Worm (Caenorhabditis elegans) whole organism, L4 larva: ENCODE data around the gene F48E8.2.

ENCODE experiments used
- F26F4.8 ChIP-seq: fragments of 200-800 bp; sonication (Bioruptor generic); conservative IDR thresholded peaks from 2 replicates; pipeline ENCODE4 v1.3.6; 2022; ENCODE audit warnings: missing genetic modification characterization, missing compliant biosample characterization
- T26A8.4 ChIP-seq: fragments of 200-800 bp; sonication (Bioruptor generic); IDR thresholded peaks from 2 replicates; pipeline ENCODE4 v1.3.6; 2022; ENCODE audit warnings: missing genetic modification characterization, missing compliant biosample characterization
- Y105C5A.15 ChIP-seq: fragments of 200-800 bp; sonication (Bioruptor generic); IDR thresholded peaks from 2 replicates; pipeline ENCODE4 v1.3.6; 2022; ENCODE audit warnings: missing genetic modification characterization, missing compliant biosample characterization
- Y75B8A.6 ChIP-seq: fragments of 200-800 bp; sonication (Bioruptor generic); IDR thresholded peaks from 2 replicates; pipeline ENCODE4 v1.3.6; 2022; ENCODE audit warnings: missing genetic modification reagents, missing genetic modification characterization, missing compliant biosample characterization
- ZK337.2 ChIP-seq: fragments of 200-800 bp; sonication (Bioruptor generic); IDR thresholded peaks from 2 replicates; pipeline ENCODE4 v1.3.6; 2022; ENCODE audit warnings: missing genetic modification reagents, missing genetic modification characterization, missing compliant biosample characterization
- aha-1 ChIP-seq: fragments of 150-350 bp; peaks from one replicate; lab custom pipeline; 2014; ENCODE audit warnings: missing biosample characterization, missing genetic modification characterization
- arid-1 ChIP-seq: fragments of 200-800 bp; sonication (Bioruptor generic); conservative IDR thresholded peaks from 2 replicates; pipeline ENCODE4 v1.3.6; 2022; ENCODE audit warnings: missing genetic modification reagents, missing genetic modification characterization, missing compliant biosample characterization
- attf-4 ChIP-seq: sonication (generic microtip); optimal IDR thresholded peaks from 3 replicates; lab custom pipeline; 2017; ENCODE audit warnings: missing biosample characterization, missing genetic modification characterization
- ceh-28 ChIP-seq: fragments of 150-350 bp; optimal IDR thresholded peaks from 2 replicates; lab custom pipeline; 2014; ENCODE audit warnings: missing biosample characterization, missing genetic modification reagents, missing genetic modification characterization
- ceh-32 ChIP-seq: sonication (generic microtip); optimal IDR thresholded peaks from 2 replicates; lab custom pipeline; 2016; ENCODE audit warnings: mild to moderate bottlenecking, missing genetic modification characterization, missing compliant biosample characterization; ENCODE audit not compliant: poor library complexity
- ceh-82 ChIP-seq: sonication (generic microtip); optimal IDR thresholded peaks from 2 replicates; lab custom pipeline; 2017; ENCODE audit warnings: missing biosample characterization, missing genetic modification characterization
- ces-1 ChIP-seq: fragments of 150-350 bp; sonication (generic microtip); optimal IDR thresholded peaks from 4 replicates; lab custom pipeline; 2014; ENCODE audit warnings: missing biosample characterization, missing genetic modification reagents, missing genetic modification characterization
- duxl-1 ChIP-seq: sonication (generic microtip); optimal IDR thresholded peaks from 2 replicates; lab custom pipeline; 2016; ENCODE audit warnings: mild to moderate bottlenecking, missing genetic modification characterization, moderate library complexity, missing compliant biosample characterization; ENCODE audit not compliant: poor library complexity
- dve-1 ChIP-seq: sonication (generic microtip); optimal IDR thresholded peaks from 2 replicates; lab custom pipeline; 2017; ENCODE audit warnings: antibody characterized with exemption, mild to moderate bottlenecking, missing genetic modification characterization, missing compliant biosample characterization; ENCODE audit not compliant: insufficient read depth
- gei-8 ChIP-seq: fragments of 200-800 bp; sonication (Bioruptor generic); optimal IDR thresholded peaks from 2 replicates; lab custom pipeline; 2018; ENCODE audit warnings: mild to moderate bottlenecking, missing genetic modification characterization, missing compliant biosample characterization
- hif-1 ChIP-seq, 2 experiments: sonication (generic microtip); optimal IDR thresholded peaks; 2 replicates each; lab custom pipeline; 2016 to 2017; ENCODE audit warnings: missing compliant biosample characterization in 2 of 2, missing genetic modification characterization in 2 of 2, missing genetic modification reagents in 2 of 2, missing genotype in 2 of 2, mild to moderate bottlenecking in 1 of 2
- hlh-30 ChIP-seq: sonication (generic microtip); optimal IDR thresholded peaks from 2 replicates; lab custom pipeline; 2017; ENCODE audit warnings: antibody characterized with exemption, mild to moderate bottlenecking, missing genetic modification characterization, missing compliant biosample characterization; ENCODE audit not compliant: insufficient read depth
- hmg-1.1 ChIP-seq: fragments of 200-800 bp; sonication (Bioruptor generic); IDR thresholded peaks from 2 replicates; pipeline ENCODE4 v1.3.6; 2022; ENCODE audit warnings: missing genetic modification reagents, missing genetic modification characterization, missing compliant biosample characterization
- lin-1 ChIP-seq: fragments of 200-800 bp; sonication (Bioruptor generic); IDR thresholded peaks from 2 replicates; pipeline ENCODE4 v1.3.6; 2022; ENCODE audit warnings: missing genetic modification reagents, missing genetic modification characterization, missing compliant biosample characterization
- lin-13 ChIP-seq: fragments of 150-350 bp; optimal IDR thresholded peaks from 2 replicates; lab custom pipeline; 2014; ENCODE audit warnings: missing biosample characterization, missing genetic modification reagents, missing genetic modification characterization
- lin-29 ChIP-seq: fragments of 200-800 bp; sonication (Bioruptor generic); IDR thresholded peaks from 2 replicates; pipeline ENCODE4 v1.3.6; 2022; ENCODE audit warnings: missing genetic modification reagents, missing genetic modification characterization, missing compliant biosample characterization
- lsy-2 ChIP-seq, 2 experiments: fragments of 150-350 bp in 1 of 2; sonication (generic microtip) in 1 of 2; optimal IDR thresholded peaks; 2 replicates each; lab custom pipeline; 2014 to 2017; ENCODE audit warnings: missing biosample characterization in 2 of 2, missing genetic modification characterization in 2 of 2
- madf-5 ChIP-seq, 2 experiments: fragments of 200-800 bp; sonication (Bioruptor generic); IDR thresholded peaks; 2 replicates each; pipeline ENCODE4 v1.3.6; 2022; ENCODE audit warnings: missing compliant biosample characterization in 2 of 2, missing genetic modification characterization in 2 of 2
- mdl-1 ChIP-seq, 2 experiments: fragments of 150-350 bp in 1 of 2; sonication (generic microtip) in 1 of 2; optimal IDR thresholded peaks; 2 replicates each; lab custom pipeline; 2014 to 2017; ENCODE audit warnings: missing biosample characterization in 2 of 2, missing genetic modification characterization in 2 of 2
- mxl-3 ChIP-seq: fragments of 200-800 bp; sonication (Bioruptor generic); optimal IDR thresholded peaks from 2 replicates; lab custom pipeline; 2018; ENCODE audit warnings: mild to moderate bottlenecking, missing genetic modification characterization, missing compliant biosample characterization
- nhr-111 ChIP-seq: fragments of 200-800 bp; sonication (Bioruptor generic); optimal IDR thresholded peaks from 2 replicates; lab custom pipeline; 2018; ENCODE audit warnings: mild to moderate bottlenecking, missing genetic modification characterization, missing compliant biosample characterization
- nhr-28 ChIP-seq: fragments of 150-350 bp; optimal IDR thresholded peaks from 2 replicates; lab custom pipeline; 2014; ENCODE audit warnings: missing biosample characterization, missing genetic modification characterization
- nhr-41 ChIP-seq: fragments of 200-800 bp; sonication (Bioruptor generic); IDR thresholded peaks from 2 replicates; pipeline ENCODE4 v1.3.6; 2022; ENCODE audit warnings: missing genetic modification reagents, missing genetic modification characterization, missing compliant biosample characterization
- snpc-4 ChIP-seq: fragments of 150-350 bp; optimal IDR thresholded peaks from 2 replicates; lab custom pipeline; 2014; ENCODE audit warnings: missing biosample characterization, missing genetic modification characterization
- spr-3 ChIP-seq: fragments of 200-800 bp; sonication (Bioruptor generic); optimal IDR thresholded peaks from 2 replicates; lab custom pipeline; 2018; ENCODE audit warnings: mild to moderate bottlenecking, missing genetic modification characterization, missing compliant biosample characterization
- zag-1 ChIP-seq: fragments of 150-350 bp; optimal IDR thresholded peaks from 2 replicates; lab custom pipeline; 2014; ENCODE audit warnings: missing biosample characterization, missing genetic modification characterization
- zip-11 ChIP-seq: fragments of 200-800 bp; sonication (Bioruptor generic); IDR thresholded peaks from 2 replicates; pipeline ENCODE4 v1.3.6; 2022; ENCODE audit warnings: missing genetic modification characterization, missing compliant biosample characterization

Gene F48E8.2

ce11 chrIII:5449762-5450308, 14.3 kb upstream of the F48E8.2 start, which contains the start of gene F48E8.8 (continued):
- TF ChIP-seq lin-1 (no peak), Y75B8A.6 (GFP tag; lab: Robert Waterston, UW) (no peak), nhr-28 (peak; percentile 45), lin-13 (GFP tag; lab: Kevin White, UChicago) (peak; percentile 25), mdl-1 (tag; optimal IDR thresholded peaks at IDR 0.05; lab: Kevin White, UChicago) (peak in 1 of 2 experiments; percentile 36), mxl-3 (GFP tag; lab: Kevin White, UChicago) (peak; percentile 9), arid-1 (no peak)

ce11 chrIII:5450430-5450829, 13.7 kb upstream of the F48E8.2 start, which contains the start of gene paa-1:
paa-1 (plus strand) TSS chrIII:5450730.
- no peak for TF ChIP-seq F26F4.8 (GFP tag; lab: Robert Waterston, UW)
- TF ChIP-seq arid-1: no peak
- TF ChIP-seq lin-29: no peak
- no peak for TF ChIP-seq hlh-30 (tag; lab: Kevin White, UChicago)
- TF ChIP-seq hmg-1.1 (GFP tag; lab: Robert Waterston, UW): no peak
- TF ChIP-seq duxl-1 (tag; lab: Kevin White, UChicago): no peak
- no peak for TF ChIP-seq ZK337.2 (GFP tag; lab: Robert Waterston, UW)
- no peak for TF ChIP-seq nhr-41
- no peak for TF ChIP-seq zag-1
- TF ChIP-seq madf-5 (GFP tag; IDR thresholded peaks at IDR 0.05; lab: Robert Waterston, UW): no peak
- TF ChIP-seq lsy-2 (tag; optimal IDR thresholded peaks at IDR 0.05; lab: Kevin White, UChicago): no peak
- no peak for TF ChIP-seq lin-1
- TF ChIP-seq Y105C5A.15 (GFP tag; lab: Robert Waterston, UW): no peak
- TF ChIP-seq ces-1 (GFP tag; lab: Kevin White, UChicago): no peak
- no peak for TF ChIP-seq ceh-32 (tag; lab: Kevin White, UChicago)
- TF ChIP-seq attf-4 (tag; lab: Kevin White, UChicago): no peak
- no peak for TF ChIP-seq zip-11 (GFP tag; lab: Robert Waterston, UW)

ce11 chrIII:5453290-5453689, 10.9 kb upstream of the F48E8.2 start, which contains the start of gene F48E8.4:
F48E8.4 (plus strand) TSS chrIII:5453590.
- peak; percentile 31 for TF ChIP-seq aha-1 (tag; lab: Kevin White, UChicago)
- TF ChIP-seq nhr-111 (GFP tag; lab: Kevin White, UChicago): no peak
- 0 out of 2 replicates have a peak, but pooled peaks have one; percentile 20 for TF ChIP-seq T26A8.4
- TF ChIP-seq, all 104 proteins: peak for 2

ce11 chrIII:5461079-5461478, 3.1 kb upstream of the F48E8.2 start, which contains the start of gene F48E8.3:
F48E8.3 (plus strand) TSS chrIII:5461379.
- no peak for TF ChIP-seq mxl-3 (GFP tag; lab: Kevin White, UChicago)
- no peak for TF ChIP-seq zip-11 (GFP tag; lab: Robert Waterston, UW)
- no peak for TF ChIP-seq hif-1 (tag; optimal IDR thresholded peaks at IDR 0.05; lab: Kevin White, UChicago)
- no peak for TF ChIP-seq ces-1 (GFP tag; lab: Kevin White, UChicago)
- TF ChIP-seq ceh-28 (tag; lab: Kevin White, UChicago): no peak
- no peak for TF ChIP-seq spr-3 (GFP tag; lab: Kevin White, UChicago)
- TF ChIP-seq snpc-4 (tag; lab: Kevin White, UChicago): no peak
- TF ChIP-seq gei-8 (GFP tag; lab: Kevin White, UChicago): no peak
- TF ChIP-seq dve-1: no peak
- TF ChIP-seq ceh-82: no peak
- TF ChIP-seq, all 104 proteins: peak for 0

ce11 chrIII:5464850-5465249, 673 bp downstream of the F48E8.2 start:
- TF ChIP-seq nhr-28 (peak; percentile 5), aha-1 (tag; lab: Kevin White, UChicago) (no peak), mdl-1 (tag; optimal IDR thresholded peaks at IDR 0.05; lab: Kevin White, UChicago) (peak in 1 of 2 experiments; percentile 10)
